Worm (Caenorhabditis elegans) whole organism, L1 larva: Measurements from ENCODE around the gene Y22D7AL.9.

ENCODE experiments used
- efl-3 ChIP-seq: fragments of 200-800 bp; sonication (Bioruptor generic); optimal IDR thresholded peaks from 2 replicates; lab custom pipeline; 2018; ENCODE audit warnings: mild to moderate bottlenecking, missing genetic modification characterization, missing compliant biosample characterization
- rnt-1 ChIP-seq: sonication (generic microtip); optimal IDR thresholded peaks from 2 replicates; lab custom pipeline; 2016; ENCODE audit warnings: mild to moderate bottlenecking, missing genetic modification characterization, moderate library complexity, missing compliant biosample characterization
- unc-86 ChIP-seq: sonication (generic microtip); optimal IDR thresholded peaks from 2 replicates; lab custom pipeline; 2016; ENCODE audit warnings: missing genetic modification characterization, missing compliant biosample characterization
- ztf-11 ChIP-seq, 2 experiments: sonication (generic microtip); optimal IDR thresholded peaks; 2 replicates each; lab custom pipeline; 2016 to 2017; ENCODE audit warnings: missing genetic modification characterization in 2 of 2, missing biosample characterization in 1 of 2, missing compliant biosample characterization in 1 of 2

- TF ChIP-seq efl-3 (GFP tag; lab: Kevin White, UChicago): no peak
- TF ChIP-seq ztf-11 (tag; optimal IDR thresholded peaks at IDR 0.05; lab: Kevin White, UChicago): no peak
- no peak for TF ChIP-seq unc-86 (tag; lab: Kevin White, UChicago)
- no peak for TF ChIP-seq rnt-1 (tag; lab: Kevin White, UChicago)
Observed at ce11 chrIII:1659763-1660162, 45.9 kb upstream of the Y22D7AL.9 start, which contains the start of gene Y22D7AL.15.
